Fruit fly (Drosophila melanogaster) whole organism, adult: ENCODE results near the gene DIP-theta.

Source experiments
- CG11617 ChIP-seq: fragments of 200-800 bp; sonication (Bioruptor generic); optimal IDR thresholded peaks from 2 replicates; lab custom pipeline; 2017; ENCODE audit warnings: mild to moderate bottlenecking, missing biosample characterization, missing genetic modification reagents, missing genetic modification characterization
- CG12768 ChIP-seq: fragments of 200-800 bp; sonication (Bioruptor generic); optimal IDR thresholded peaks from 2 replicates; lab custom pipeline; 2017; ENCODE audit warnings: missing biosample characterization, missing genetic modification characterization, mild to moderate bottlenecking, moderate library complexity, missing genetic modification reagents
- CG14711 ChIP-seq: fragments of 200-800 bp; sonication (Bioruptor generic); optimal IDR thresholded peaks from 2 replicates; lab custom pipeline; 2018; ENCODE audit warnings: missing biosample characterization, mild to moderate bottlenecking, missing genetic modification characterization, moderate library complexity
- CG1620 ChIP-seq: fragments of 200-800 bp; sonication (Bioruptor generic); optimal IDR thresholded peaks from 2 replicates; lab custom pipeline; 2016; ENCODE audit warnings: missing biosample characterization, missing genetic modification characterization
- CG33017 ChIP-seq: fragments of 200-800 bp; sonication (Bioruptor generic); optimal IDR thresholded peaks from 2 replicates; lab custom pipeline; 2018; ENCODE audit warnings: missing biosample characterization, mild to moderate bottlenecking, missing genetic modification characterization, moderate library complexity
- CG5204 ChIP-seq: fragments of 200-800 bp; sonication (Bioruptor generic); optimal IDR thresholded peaks from 2 replicates; lab custom pipeline; 2016; ENCODE audit warnings: missing biosample characterization, missing genetic modification characterization
- CG7045 ChIP-seq: fragments of 200-800 bp; sonication (Bioruptor generic); optimal IDR thresholded peaks from 2 replicates; lab custom pipeline; 2017; ENCODE audit warnings: missing biosample characterization, mild to moderate bottlenecking, missing genetic modification characterization
- CG7101 ChIP-seq: fragments of 200-800 bp; sonication (Bioruptor generic); optimal IDR thresholded peaks from 2 replicates; lab custom pipeline; 2018; ENCODE audit warnings: missing biosample characterization, mild to moderate bottlenecking, missing genetic modification characterization, moderate library complexity
- Clk ChIP-seq: fragments of 200-800 bp; sonication (Bioruptor generic); optimal IDR thresholded peaks from 2 replicates; lab custom pipeline; 2017; ENCODE audit warnings: missing biosample characterization, missing genetic modification characterization
- Crg-1 ChIP-seq: fragments of 200-800 bp; sonication (Bioruptor generic); optimal IDR thresholded peaks from 2 replicates; lab custom pipeline; 2016; ENCODE audit warnings: missing biosample characterization, missing genetic modification characterization
- Hr96 ChIP-seq: fragments of 200-800 bp; sonication (Bioruptor generic); optimal IDR thresholded peaks from 2 replicates; lab custom pipeline; 2016; ENCODE audit warnings: missing biosample characterization, missing genetic modification characterization
- Mnt ChIP-seq: fragments of 200-800 bp; sonication (Bioruptor generic); optimal IDR thresholded peaks from 2 replicates; lab custom pipeline; 2016; ENCODE audit warnings: missing biosample characterization, mild to moderate bottlenecking, missing genetic modification characterization
- bab1 ChIP-seq: fragments of 200-800 bp; sonication (Bioruptor generic); optimal IDR thresholded peaks from 3 replicates; lab custom pipeline; 2019; ENCODE audit warnings: missing biosample characterization, mild to moderate bottlenecking, missing genetic modification characterization, moderate library complexity
- cic ChIP-seq: fragments of 200-800 bp; sonication (Bioruptor generic); optimal IDR thresholded peaks from 2 replicates; lab custom pipeline; 2017; ENCODE audit warnings: missing biosample characterization, mild to moderate bottlenecking, missing genetic modification characterization, moderate library complexity
- cnc ChIP-seq, 2 experiments: fragments of >200 bp; optimal IDR thresholded peaks; 2 replicates each; lab custom pipeline; 2017
- kay ChIP-seq: fragments of 200-800 bp; sonication (Bioruptor generic); peaks from one replicate; lab custom pipeline; 2016; ENCODE audit warnings: missing biosample characterization, missing genetic modification characterization, borderline replicate concordance
- ovo ChIP-seq: fragments of 200-800 bp; sonication (Bioruptor generic); optimal IDR thresholded peaks from 2 replicates; lab custom pipeline; 2016; ENCODE audit warnings: missing biosample characterization, missing genetic modification characterization
- pad ChIP-seq: fragments of 200-800 bp; sonication (Bioruptor generic); optimal IDR thresholded peaks from 3 replicates; lab custom pipeline; 2017; ENCODE audit warnings: missing biosample characterization, missing genetic modification characterization, mild to moderate bottlenecking, moderate library complexity, missing genetic modification reagents
- tj ChIP-seq: fragments of 200-800 bp; sonication (Bioruptor generic); optimal IDR thresholded peaks from 3 replicates; lab custom pipeline; 2017; ENCODE audit warnings: missing biosample characterization, mild to moderate bottlenecking, missing genetic modification characterization, moderate library complexity
- toe ChIP-seq: fragments of 200-800 bp; sonication (Bioruptor generic); optimal IDR thresholded peaks from 2 replicates; lab custom pipeline; 2016; ENCODE audit warnings: missing biosample characterization, missing genetic modification characterization

DIP-theta gene

dm6 chr2L:5658415-5658814 is at the start of gene DIP-theta:
TSS of gene DIP-theta (minus strand) at chr2L:5658560.
- TF ChIP-seq kay (GFP tag; lab: Kevin White, UChicago) (no peak), CG7045 (GFP tag; lab: Kevin White, UChicago) (no peak), pad (GFP tag; lab: Kevin White, UChicago) (no peak), bab1 (GFP tag; lab: Kevin White, UChicago) (no peak), cic (GFP tag; lab: Kevin White, UChicago) (no peak), toe (GFP tag; lab: Kevin White, UChicago) (no peak), CG12768 (GFP tag; lab: Kevin White, UChicago) (no peak)

- TF ChIP-seq cnc (optimal IDR thresholded peaks at IDR 0.05; lab: Kevin White, UChicago), result no peak
- no peak for TF ChIP-seq CG7101
- TF ChIP-seq CG5204, result no peak
- TF ChIP-seq Crg-1 (GFP tag; lab: Kevin White, UChicago), result no peak
- no peak for TF ChIP-seq CG33017 (tag; lab: Kevin White, UChicago)
- TF ChIP-seq bab1 (GFP tag; lab: Kevin White, UChicago), result no peak
- no peak for TF ChIP-seq CG1620 (GFP tag; lab: Kevin White, UChicago)
- TF ChIP-seq pad (GFP tag; lab: Kevin White, UChicago), result no peak
Observed at dm6 chr2L:5706074-5706473, 47.7 kb upstream of the DIP-theta start, which contains the start of gene CG7236. TSS of gene CG7236 (plus strand) at chr2L:5706374.

dm6 chr2L:5678282-5678681 is 19.9 kb upstream of the DIP-theta start, which contains the start of gene CG12511:
TSS of gene CG12511 (plus strand) at chr2L:5678582.
- TF ChIP-seq Mnt (GFP tag; lab: Kevin White, UChicago) (no peak), cic (GFP tag; lab: Kevin White, UChicago) (no peak), kay (GFP tag; lab: Kevin White, UChicago) (no peak), CG12768 (GFP tag; lab: Kevin White, UChicago) (no peak), ovo (GFP tag; lab: Kevin White, UChicago) (no peak), CG11617 (no peak), bab1 (GFP tag; lab: Kevin White, UChicago) (no peak), CG1620 (GFP tag; lab: Kevin White, UChicago) (no peak), tj (GFP tag; lab: Kevin White, UChicago) (no peak), CG7045 (GFP tag; lab: Kevin White, UChicago) (no peak), CG5204 (no peak)

DNA sequence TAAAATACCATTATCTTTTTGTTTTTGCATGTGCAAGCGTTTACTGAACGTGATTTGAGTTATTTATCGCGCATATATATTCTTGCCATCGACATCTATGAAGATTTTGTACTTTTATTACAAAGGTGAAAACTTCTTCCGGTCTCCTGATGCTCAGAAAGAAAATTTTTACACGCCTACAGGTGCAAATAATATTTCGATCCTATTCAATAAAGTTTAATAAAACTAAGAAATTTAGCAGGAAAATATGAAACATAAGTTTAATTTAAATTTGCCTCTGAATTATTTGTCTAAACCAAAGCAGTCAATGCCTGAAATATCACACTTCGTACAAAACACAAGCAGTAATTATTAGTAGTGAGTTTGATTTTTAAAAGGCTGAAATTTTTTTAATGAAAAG is 4.2 kb upstream of the DIP-theta start, which contains the start of gene Hsp60C:
Hsp60C (plus strand) TSS at position 301 of the 400 bp plus-strand sequence.
- TF ChIP-seq cnc (optimal IDR thresholded peaks at IDR 0.05; lab: Kevin White, UChicago) (no peak), CG33017 (tag; lab: Kevin White, UChicago) (no peak), CG12768 (GFP tag; lab: Kevin White, UChicago) (no peak), Clk (GFP tag; lab: Kevin White, UChicago) (no peak), CG7045 (GFP tag; lab: Kevin White, UChicago) (no peak), Mnt (GFP tag; lab: Kevin White, UChicago) (no peak), CG5204 (no peak), CG14711 (tag; lab: Kevin White, UChicago) (no peak), pad (GFP tag; lab: Kevin White, UChicago) (no peak), bab1 (GFP tag; lab: Kevin White, UChicago) (no peak), CG7101 (no peak), Hr96 (GFP tag; lab: Kevin White, UChicago) (no peak), cic (GFP tag; lab: Kevin White, UChicago) (no peak)

DNA sequence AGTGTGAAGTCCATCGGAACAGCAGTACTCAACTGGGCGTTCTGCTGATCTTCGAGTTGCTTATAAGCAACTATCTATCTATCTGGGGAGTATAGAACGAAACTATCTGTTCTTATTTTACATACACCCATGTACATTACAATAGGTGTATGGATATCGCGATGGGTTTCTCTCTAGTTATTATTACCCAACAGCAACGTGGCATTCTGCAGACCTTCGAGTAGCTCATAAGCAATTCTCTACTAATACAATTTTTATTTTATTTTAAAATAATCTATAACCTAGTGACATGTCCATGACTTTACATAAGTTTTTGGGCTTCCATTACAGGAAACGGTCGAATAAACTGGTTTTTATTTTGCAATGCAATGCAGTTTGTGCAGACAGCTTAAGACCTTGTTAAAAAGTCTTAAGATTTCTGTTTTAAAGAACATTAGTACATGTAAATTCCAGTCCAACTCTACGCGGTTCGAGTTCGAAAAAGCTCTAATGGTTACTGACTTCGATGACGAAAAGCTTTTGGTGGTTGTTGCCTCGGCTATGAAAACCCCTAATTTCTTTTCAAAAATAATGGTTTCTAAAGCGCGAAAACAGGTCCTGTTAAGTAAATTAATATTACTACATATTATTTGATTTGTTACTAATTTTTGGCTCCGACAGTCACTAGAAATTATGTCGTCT is 34.5 kb downstream of the DIP-theta start, which contains the start of gene Cyp6a16:
Cyp6a16 (minus strand) TSS at position 36 of the 681 bp plus-strand sequence.
- TF ChIP-seq Crg-1 (GFP tag; lab: Kevin White, UChicago) (no peak), Hr96 (GFP tag; lab: Kevin White, UChicago) (no peak), CG5204 (no peak), kay (GFP tag; lab: Kevin White, UChicago) (no peak), CG12768 (GFP tag; lab: Kevin White, UChicago) (no peak), CG14711 (tag; lab: Kevin White, UChicago) (no peak), bab1 (GFP tag; lab: Kevin White, UChicago) (no peak), tj (GFP tag; lab: Kevin White, UChicago) (no peak), pad (GFP tag; lab: Kevin White, UChicago) (no peak), CG11617 (no peak), Mnt (GFP tag; lab: Kevin White, UChicago) (no peak), toe (GFP tag; lab: Kevin White, UChicago) (no peak), ovo (GFP tag; lab: Kevin White, UChicago) (no peak), Clk (GFP tag; lab: Kevin White, UChicago) (no peak), CG7045 (GFP tag; lab: Kevin White, UChicago) (no peak), CG1620 (GFP tag; lab: Kevin White, UChicago) (no peak)

DNA sequence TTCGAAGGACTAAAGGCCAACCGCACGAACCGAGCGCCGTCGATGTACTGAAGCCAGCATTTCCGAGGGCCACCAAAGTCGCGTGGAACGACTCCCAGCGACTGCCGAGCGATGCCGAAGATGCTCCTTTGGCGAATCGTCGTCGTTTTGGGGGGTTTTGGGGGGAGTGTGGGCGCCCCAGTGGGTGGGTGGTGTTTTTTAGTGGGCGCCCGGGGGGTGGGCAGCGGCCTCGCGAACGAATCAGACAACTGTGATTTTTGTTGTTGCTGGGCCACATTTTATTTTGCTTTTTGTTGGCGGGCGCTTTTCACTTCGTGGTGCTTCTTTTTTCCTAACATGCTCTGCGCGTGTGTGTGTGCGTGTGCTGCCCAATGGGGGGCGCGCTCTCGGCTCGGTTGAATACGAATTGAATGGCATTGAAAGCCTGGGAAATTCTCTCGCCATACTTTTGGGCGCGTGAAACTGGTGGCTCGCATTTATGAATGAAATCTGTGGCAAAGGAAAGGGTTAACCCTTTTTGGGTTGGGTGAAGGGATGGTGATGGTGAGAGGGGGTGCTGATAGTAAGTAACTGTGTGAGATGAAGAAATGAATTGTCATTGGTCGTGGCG is 40.4 kb downstream of the DIP-theta start, which contains the start of gene DIP-eta:
DIP-eta (minus strand) TSS at position 51 of the 610 bp plus-strand sequence.
- TF ChIP-seq Hr96 (GFP tag; lab: Kevin White, UChicago) (no peak), CG7045 (GFP tag; lab: Kevin White, UChicago) (peak; percentile 64), CG12768 (GFP tag; lab: Kevin White, UChicago) (peak; percentile 26), CG33017 (tag; lab: Kevin White, UChicago) (no peak), CG11617 (no peak)
